Worm (Caenorhabditis elegans): ENCODE data around the gene Y56A3A.31.
A peak's percentile ranks its signal among the peaks of the same experiment; 100 is the strongest.

Gene Y56A3A.31

ce11 chrIII:11989823-11990222, 15.5 kb downstream of the Y56A3A.31 start, which contains the start of gene wah-1 (continued):
- no peak for TF ChIP-seq nhr-25 (tag; optimal IDR thresholded peaks at IDR 0.05; ENCODE audit: borderline replicate concordance, insufficient read depth)
- TF ChIP-seq Y105C5A.15 (GFP tag; IDR thresholded peaks at IDR 0.05): no peak
- TF ChIP-seq F37D6.2 (tag; optimal IDR thresholded peaks at IDR 0.05): no peak
- no peak for TF ChIP-seq Y5F2A.4 (GFP tag; optimal IDR thresholded peaks at IDR 0.05)
- TF ChIP-seq hlh-30 (tag; optimal IDR thresholded peaks at IDR 0.05; ENCODE audit: insufficient read depth): peak; percentile 87

ce11 chrIII:11991654-11992292, 17.5 kb downstream of the Y56A3A.31 start:
- TF ChIP-seq lir-3 (tag; optimal IDR thresholded peaks at IDR 0.05) (no peak), ceh-32 (tag; optimal IDR thresholded peaks at IDR 0.05; ENCODE audit: poor library complexity) (no peak), T26A8.4 (GFP tag; IDR thresholded peaks at IDR 0.05) (no peak), unc-62 (GFP tag; optimal IDR thresholded peaks at IDR 0.05 in 1 of 2) (peak in 1 of 2 experiments; percentile 94), unc-62 (tag; optimal IDR thresholded peaks at IDR 0.05) (no peak), set-16 (GFP tag; IDR thresholded peaks at IDR 0.05) (peak; percentile 82)

- TF ChIP-seq R02D3.7 (tag; optimal IDR thresholded peaks at IDR 0.05) (no peak), mdl-1 (tag; optimal IDR thresholded peaks at IDR 0.05) (no peak), lsy-2 (tag; optimal IDR thresholded peaks at IDR 0.05) (no peak), unc-62 (GFP tag; optimal IDR thresholded peaks at IDR 0.05 in 1 of 2) (no peak), unc-62 (tag; optimal IDR thresholded peaks at IDR 0.05) (no peak), hif-1 (tag; optimal IDR thresholded peaks at IDR 0.05) (no peak), mdt-29 (GFP tag; IDR thresholded peaks at IDR 0.05) (no peak), dmd-6 (GFP tag; IDR thresholded peaks at IDR 0.05) (no peak), mxl-2 (GFP tag; conservative IDR thresholded peaks at IDR 0.05) (no peak), lin-39 (tag; optimal IDR thresholded peaks at IDR 0.05) (no peak), ceh-62 (tag; optimal IDR thresholded peaks at IDR 0.05) (no peak), set-16 (GFP tag; IDR thresholded peaks at IDR 0.05) (no peak), snpc-1.2 (GFP tag; IDR thresholded peaks at IDR 0.05) (no peak), nhr-28 (tag; optimal IDR thresholded peaks at IDR 0.05) (no peak), lin-15B (tag; optimal IDR thresholded peaks at IDR 0.05) (no peak)
These were observed 21.5 kb downstream of the Y56A3A.31 start for ce11 chrIII:11995783-11996182.

ce11 chrIII:11999543-11999942, 25.3 kb downstream of the Y56A3A.31 start:
- TF ChIP-seq aha-1 (tag) (peak; percentile 85), F37D6.2 (tag; optimal IDR thresholded peaks at IDR 0.05) (no peak), F44E2.7 (GFP tag; IDR thresholded peaks at IDR 0.05) (no peak), duxl-1 (tag; optimal IDR thresholded peaks at IDR 0.05; ENCODE audit: poor library complexity) (no peak), F49E8.2 (tag; optimal IDR thresholded peaks at IDR 0.05; ENCODE audit: borderline replicate concordance) (no peak)

ce11 chrIII:12002850-12003249, 28.6 kb downstream of the Y56A3A.31 start, which contains the start of gene Y56A3A.33:
Gene Y56A3A.33, minus strand, starts transcription at chrIII:12002950.
- TF ChIP-seq arid-1 (GFP tag; conservative IDR thresholded peaks at IDR 0.05) (no peak), ztf-7 (tag; optimal IDR thresholded peaks at IDR 0.05) (no peak), Y48G9A.11 (GFP tag; IDR thresholded peaks at IDR 0.05) (no peak), lin-38 (GFP tag; IDR thresholded peaks at IDR 0.05) (no peak), R02D3.7 (tag; optimal IDR thresholded peaks at IDR 0.05) (no peak), snpc-1.2 (GFP tag; IDR thresholded peaks at IDR 0.05) (no peak), lin-1 (GFP tag; IDR thresholded peaks at IDR 0.05) (no peak), daf-8 (GFP tag; IDR thresholded peaks at IDR 0.05) (no peak), lir-3 (tag; optimal IDR thresholded peaks at IDR 0.05) (no peak), zfp-2 (tag; optimal IDR thresholded peaks at IDR 0.05) (no peak)
